Worm (Caenorhabditis elegans): Measurements from ENCODE around the gene Y22D7AL.10.

DNA sequence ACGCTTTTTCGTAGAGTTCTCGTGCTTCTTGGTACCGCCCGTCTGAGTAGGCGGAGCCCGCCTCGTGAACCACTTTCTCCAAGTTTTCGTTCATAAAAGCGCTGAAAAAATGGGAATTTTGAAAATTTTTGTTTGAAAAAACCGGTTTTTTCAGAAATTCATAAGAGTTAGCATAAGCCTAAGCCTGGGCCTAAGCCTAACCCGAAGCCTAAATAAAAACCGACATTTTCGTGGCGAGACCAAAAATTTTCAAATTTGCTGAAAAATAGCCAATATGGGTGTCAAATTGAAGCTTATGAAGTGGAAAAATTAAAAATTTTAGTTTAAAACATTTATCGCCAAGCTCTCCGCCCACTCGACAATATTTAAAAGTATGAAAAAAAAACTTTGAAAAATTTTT is 4.8 kb downstream of the Y22D7AL.10 start, which contains the start of gene Y22D7AL.9:
- TF ChIP-seq him-1 (tag; optimal IDR thresholded peaks at IDR 0.05) (no peak), W03F9.2 (tag; optimal IDR thresholded peaks at IDR 0.05) (no peak)
